Worm (Caenorhabditis elegans) whole organism, young adult: ENCODE data around the gene pelo-1.

ENCODE experiments used
- B0019.2 ChIP-seq: fragments of 200-800 bp; sonication (Bioruptor generic); conservative IDR thresholded peaks from 2 replicates; pipeline ENCODE4 v1.3.6; 2022; ENCODE audit warnings: missing genetic modification reagents, missing genetic modification characterization, missing compliant biosample characterization
- D2030.7 ChIP-seq: fragments of 200-800 bp; sonication (Bioruptor generic); IDR thresholded peaks from 2 replicates; pipeline ENCODE4 v1.3.6; 2022; ENCODE audit warnings: missing genetic modification reagents, missing genetic modification characterization, missing compliant biosample characterization
- F49E8.2 ChIP-seq: sonication (generic microtip); optimal IDR thresholded peaks from 3 replicates; lab custom pipeline; 2017; ENCODE audit warnings: missing genetic modification characterization, mild to moderate bottlenecking, missing compliant biosample characterization, antibody characterized with exemption, moderate library complexity; ENCODE audit not compliant: insufficient read depth
- aptf-3 ChIP-seq: fragments of 200-800 bp; sonication (Bioruptor generic); IDR thresholded peaks from 2 replicates; pipeline ENCODE4 v1.3.6; 2022; ENCODE audit warnings: missing genetic modification characterization, missing compliant biosample characterization
- hlh-12 ChIP-seq: sonication (generic microtip); optimal IDR thresholded peaks from 2 replicates; lab custom pipeline; 2016; ENCODE audit warnings: missing genetic modification characterization, missing compliant biosample characterization
- mxl-1 ChIP-seq: sonication (generic microtip); optimal IDR thresholded peaks from 2 replicates; lab custom pipeline; 2016; ENCODE audit warnings: missing genetic modification characterization, missing compliant biosample characterization
- nfya-1 ChIP-seq: sonication (generic microtip); optimal IDR thresholded peaks from 2 replicates; lab custom pipeline; 2017; ENCODE audit warnings: antibody characterized with exemption, missing compliant biosample characterization, missing genetic modification characterization, borderline replicate concordance; ENCODE audit not compliant: insufficient read depth
- snpc-4 ChIP-seq, 5 experiments: fragments of 150-350 bp in 1 of 5; sonication (generic microtip) in 4 of 5; optimal IDR thresholded peaks; 2 replicates each; lab custom pipeline; 2014 to 2018; ENCODE audit warnings: missing genetic modification characterization in 5 of 5, missing biosample characterization in 3 of 5, antibody characterized with exemption in 2 of 5, mild to moderate bottlenecking in 2 of 5, missing compliant biosample characterization in 2 of 5, missing genotype in 2 of 5, moderate library complexity in 2 of 5, missing genetic modification reagents in 1 of 5

ce11 chrIII:4244285-4244684 is 40.3 kb upstream of the pelo-1 start, which contains the start of gene zhit-2:
- TF ChIP-seq snpc-4 (GFP tag; optimal IDR thresholded peaks at IDR 0.05; lab: Kevin White, UChicago) = no peak
- TF ChIP-seq snpc-4 (tag; optimal IDR thresholded peaks at IDR 0.05; lab: Kevin White, UChicago) = no peak
- TF ChIP-seq aptf-3 (GFP tag; lab: Robert Waterston, UW) = no peak
- TF ChIP-seq D2030.7 (GFP tag; lab: Robert Waterston, UW) = no peak
- no peak for TF ChIP-seq F49E8.2 (tag; lab: Kevin White, UChicago)
- TF ChIP-seq hlh-12 (tag; lab: Kevin White, UChicago) = no peak
- no peak for TF ChIP-seq mxl-1 (tag; lab: Kevin White, UChicago)
- no peak for TF ChIP-seq B0019.2 (GFP tag; lab: Robert Waterston, UW)
- TF ChIP-seq nfya-1 = no peak
